Fruit fly (Drosophila melanogaster) whole organism, embryonic: ENCODE results near the gene Shc.

ENCODE experiments used
- CG11456 ChIP-seq: fragments of 200-800 bp; sonication (Bioruptor generic); IDR thresholded peaks from 3 replicates; pipeline ENCODE4 v1.3.6; 2022; ENCODE audit warnings: missing biosample characterization, missing genetic modification characterization
- CG11504 ChIP-seq: fragments of 200-800 bp; sonication (Bioruptor generic); optimal IDR thresholded peaks from 3 replicates; lab custom pipeline; 2019; ENCODE audit warnings: missing biosample characterization, mild to moderate bottlenecking, missing genetic modification characterization, moderate library complexity
- CG12155 ChIP-seq: fragments of 200-800 bp; sonication (Bioruptor generic); optimal IDR thresholded peaks from 3 replicates; lab custom pipeline; 2016; ENCODE audit warnings: missing biosample characterization, missing genetic modification characterization
- CG12299 ChIP-seq: fragments of 200-800 bp; sonication (Bioruptor generic); optimal IDR thresholded peaks from 2 replicates; lab custom pipeline; 2018; ENCODE audit warnings: missing biosample characterization, mild to moderate bottlenecking, missing genetic modification characterization
- CG12391 ChIP-seq: fragments of 200-800 bp; sonication (Bioruptor generic); optimal IDR thresholded peaks from 3 replicates; lab custom pipeline; 2018; ENCODE audit warnings: missing biosample characterization, mild to moderate bottlenecking, missing genetic modification characterization, moderate library complexity
- CG15073 ChIP-seq: fragments of 200-800 bp; sonication (Bioruptor generic); optimal IDR thresholded peaks from 2 replicates; lab custom pipeline; 2016; ENCODE audit warnings: missing biosample characterization, missing genetic modification characterization
- CG1647 ChIP-seq: fragments of 200-800 bp; sonication (Bioruptor generic); optimal IDR thresholded peaks from 3 replicates; lab custom pipeline; 2016; ENCODE audit warnings: missing biosample characterization, missing genetic modification characterization
- CG17829 ChIP-seq: fragments of 200-800 bp; optimal IDR thresholded peaks from 2 replicates; lab custom pipeline; 2019; ENCODE audit warnings: missing biosample characterization, mild to moderate bottlenecking, missing genetic modification characterization, moderate library complexity
- CG18011 ChIP-seq: fragments of 200-800 bp; sonication (Bioruptor generic); optimal IDR thresholded peaks from 2 replicates; lab custom pipeline; 2017; ENCODE audit warnings: missing biosample characterization, missing genetic modification characterization, mild to moderate bottlenecking, moderate library complexity, missing genotype
- CG30020 ChIP-seq: fragments of 200-800 bp; optimal IDR thresholded peaks from 2 replicates; lab custom pipeline; 2019; ENCODE audit warnings: missing biosample characterization, mild to moderate bottlenecking, missing genetic modification characterization, moderate library complexity
- CG7987 ChIP-seq: fragments of 200-800 bp; sonication (Bioruptor generic); optimal IDR thresholded peaks from 2 replicates; lab custom pipeline; 2018; ENCODE audit warnings: missing biosample characterization, mild to moderate bottlenecking, missing genetic modification characterization, moderate library complexity
- CG8290 ChIP-seq, 3 experiments: fragments of 200-800 bp; sonication (Bioruptor generic); optimal IDR thresholded peaks; 2 replicates each; lab custom pipeline; 2016 to 2019; ENCODE audit warnings: missing biosample characterization in 3 of 3, missing genetic modification characterization in 3 of 3, mild to moderate bottlenecking in 2 of 3, moderate library complexity in 1 of 3
- CG8944 ChIP-seq: fragments of 200-800 bp; sonication (Bioruptor generic); optimal IDR thresholded peaks from 3 replicates; lab custom pipeline; 2016; ENCODE audit warnings: missing biosample characterization, missing genetic modification characterization
- CG9437 ChIP-seq: fragments of 200-800 bp; sonication (Bioruptor generic); optimal IDR thresholded peaks from 2 replicates; lab custom pipeline; 2018; ENCODE audit warnings: missing biosample characterization, mild to moderate bottlenecking, missing genetic modification characterization
- CG9932 ChIP-seq: fragments of 200-800 bp; sonication (Bioruptor generic); IDR thresholded peaks from 2 replicates; pipeline ENCODE4 v1.3.6; 2022; ENCODE audit warnings: missing biosample characterization, missing genetic modification characterization
- Dek ChIP-seq: fragments of 200-800 bp; sonication (Bioruptor generic); optimal IDR thresholded peaks from 3 replicates; lab custom pipeline; 2019; ENCODE audit warnings: missing biosample characterization, mild to moderate bottlenecking, missing genetic modification characterization, moderate library complexity
- Eip74EF ChIP-seq, 2 experiments: fragments of 200-800 bp in 1 of 2; fragments of >200 bp in 1 of 2; sonication (Bioruptor generic) in 1 of 2; optimal IDR thresholded peaks; 2 replicates each; lab custom pipeline; 2017 to 2019; ENCODE audit warnings: missing biosample characterization in 2 of 2, missing genetic modification characterization in 2 of 2, mild to moderate bottlenecking in 1 of 2, moderate library complexity in 1 of 2
- Elba2 ChIP-seq: fragments of 200-800 bp; sonication (Bioruptor generic); optimal IDR thresholded peaks from 3 replicates; lab custom pipeline; 2016; ENCODE audit warnings: missing biosample characterization, missing genetic modification characterization
- H2.0 ChIP-seq: fragments of 200-800 bp; sonication (Bioruptor generic); IDR thresholded peaks from 2 replicates; pipeline ENCODE4 v1.3.6; 2022; ENCODE audit warnings: missing biosample characterization, missing genetic modification characterization
- Jarid2 ChIP-seq: fragments of 200-800 bp; sonication (Bioruptor generic); optimal IDR thresholded peaks from 3 replicates; lab custom pipeline; 2017; ENCODE audit warnings: mild to moderate bottlenecking, missing biosample characterization, missing genetic modification reagents, missing genetic modification characterization
- Kr ChIP-seq: fragments of 200-800 bp; sonication (Bioruptor generic); optimal IDR thresholded peaks from 2 replicates; lab custom pipeline; 2017; ENCODE audit warnings: missing biosample characterization, mild to moderate bottlenecking, missing genetic modification characterization
- Mad ChIP-seq: fragments of 200-800 bp; sonication (Bioruptor generic); optimal IDR thresholded peaks from 2 replicates; lab custom pipeline; 2016; ENCODE audit warnings: missing biosample characterization, missing genetic modification characterization
- Meics ChIP-seq: fragments of 200-800 bp; sonication (Bioruptor generic); optimal IDR thresholded peaks from 2 replicates; lab custom pipeline; 2017; ENCODE audit warnings: missing biosample characterization, mild to moderate bottlenecking, missing genetic modification characterization
- Mes4 ChIP-seq: fragments of 200-800 bp; sonication (Bioruptor generic); optimal IDR thresholded peaks from 2 replicates; lab custom pipeline; 2016; ENCODE audit warnings: missing biosample characterization, missing genetic modification characterization
- NC2α ChIP-seq: fragments of 200-800 bp; sonication (Bioruptor generic); optimal IDR thresholded peaks from 2 replicates; lab custom pipeline; 2016; ENCODE audit warnings: missing biosample characterization, missing genetic modification characterization
- Oaz ChIP-seq: fragments of 200-800 bp; sonication (Bioruptor generic); IDR thresholded peaks from 2 replicates; pipeline ENCODE4 v1.3.6; 2022; ENCODE audit warnings: missing biosample characterization, missing genetic modification characterization
- YL-1 ChIP-seq: fragments of 200-800 bp; sonication (Bioruptor generic); optimal IDR thresholded peaks from 3 replicates; lab custom pipeline; 2017; ENCODE audit warnings: missing biosample characterization, mild to moderate bottlenecking, missing genetic modification characterization
- ase ChIP-seq: fragments of 200-800 bp; sonication (Bioruptor generic); IDR thresholded peaks from 3 replicates; pipeline ENCODE4 v1.3.6; 2022; ENCODE audit warnings: missing biosample characterization, missing genetic modification characterization
- bcd ChIP-seq: fragments of 200-800 bp; sonication (Bioruptor generic); optimal IDR thresholded peaks from 2 replicates; lab custom pipeline; 2017; ENCODE audit warnings: missing biosample characterization, mild to moderate bottlenecking, missing genetic modification characterization
- chif ChIP-seq, 2 experiments: fragments of 200-800 bp; sonication (Bioruptor generic); optimal IDR thresholded peaks; 3 replicates each; lab custom pipeline; 2016; ENCODE audit warnings: missing biosample characterization in 2 of 2, missing genetic modification characterization in 2 of 2
- dmrt99B ChIP-seq: fragments of 200-800 bp; sonication (Bioruptor generic); optimal IDR thresholded peaks from 2 replicates; lab custom pipeline; 2018; ENCODE audit warnings: missing biosample characterization, mild to moderate bottlenecking, missing genetic modification characterization, moderate library complexity
- exex ChIP-seq: fragments of 200-800 bp; sonication (Bioruptor generic); optimal IDR thresholded peaks from 4 replicates; lab custom pipeline; 2018; ENCODE audit warnings: missing biosample characterization, mild to moderate bottlenecking, missing genetic modification characterization, moderate library complexity
- hkb ChIP-seq, 2 experiments: fragments of 200-800 bp in 1 of 2; fragments of >200 bp in 1 of 2; sonication (Bioruptor generic) in 1 of 2; IDR thresholded peaks in 1 of 2; optimal IDR thresholded peaks in 1 of 2; 2 replicates each; pipeline versions ENCODE4 v1.3.6 to Lab custom; 2017 to 2022; ENCODE audit warnings: missing biosample characterization in 1 of 2, missing genetic modification characterization in 1 of 2
- kay ChIP-seq: fragments of 200-800 bp; sonication (Bioruptor generic); optimal IDR thresholded peaks from 2 replicates; lab custom pipeline; 2016; ENCODE audit warnings: missing biosample characterization, missing genetic modification characterization
- lov ChIP-seq, 2 experiments: fragments of 200-800 bp in 1 of 2; fragments of >200 bp in 1 of 2; sonication (Bioruptor generic) in 1 of 2; IDR thresholded peaks in 1 of 2; optimal IDR thresholded peaks in 1 of 2; 2 replicates in 1 of 2; 3 replicates in 1 of 2; pipeline versions ENCODE4 v1.3.6 to Lab custom; 2017 to 2022; ENCODE audit warnings: missing biosample characterization in 1 of 2, missing genetic modification characterization in 1 of 2
- nmo ChIP-seq: fragments of 200-800 bp; sonication (Bioruptor generic); optimal IDR thresholded peaks from 2 replicates; lab custom pipeline; 2018; ENCODE audit warnings: missing biosample characterization, mild to moderate bottlenecking, missing genetic modification characterization, moderate library complexity
- odd ChIP-seq: fragments of 200-800 bp; sonication (Bioruptor generic); optimal IDR thresholded peaks from 2 replicates; lab custom pipeline; 2017; ENCODE audit warnings: missing biosample characterization, mild to moderate bottlenecking, missing genetic modification characterization
- pzg ChIP-seq: fragments of 200-800 bp; sonication (Bioruptor generic); optimal IDR thresholded peaks from 3 replicates; lab custom pipeline; 2018; ENCODE audit warnings: missing biosample characterization, mild to moderate bottlenecking, missing genetic modification characterization, moderate library complexity
- repo ChIP-seq: fragments of 200-800 bp; sonication (Bioruptor generic); optimal IDR thresholded peaks from 2 replicates; lab custom pipeline; 2016; ENCODE audit warnings: missing biosample characterization, missing genetic modification characterization
- schlank ChIP-seq: fragments of 200-800 bp; sonication (Bioruptor generic); optimal IDR thresholded peaks from 2 replicates; lab custom pipeline; 2018; ENCODE audit warnings: missing biosample characterization, mild to moderate bottlenecking, missing genetic modification characterization
- scrt ChIP-seq: fragments of 200-800 bp; sonication (Bioruptor generic); optimal IDR thresholded peaks from 2 replicates; lab custom pipeline; 2018; ENCODE audit warnings: missing biosample characterization, mild to moderate bottlenecking, missing genetic modification characterization, moderate library complexity
- sim ChIP-seq: fragments of 200-800 bp; sonication (Bioruptor generic); IDR thresholded peaks from 2 replicates; pipeline ENCODE4 v1.3.6; 2022; ENCODE audit warnings: missing biosample characterization, missing genetic modification characterization
- slbo ChIP-seq: fragments of 200-800 bp; sonication (Bioruptor generic); IDR thresholded peaks from 2 replicates; pipeline ENCODE4 v1.3.6; 2022; ENCODE audit warnings: missing biosample characterization, missing genetic modification characterization
- sr ChIP-seq: fragments of 200-800 bp; sonication (Bioruptor generic); IDR thresholded peaks from 3 replicates; pipeline ENCODE4 v1.3.6; 2022; ENCODE audit warnings: missing biosample characterization, missing genetic modification characterization
- unpg ChIP-seq: fragments of 200-800 bp; sonication (Bioruptor generic); optimal IDR thresholded peaks from 3 replicates; lab custom pipeline; 2018; ENCODE audit warnings: missing biosample characterization, mild to moderate bottlenecking, missing genetic modification characterization, moderate library complexity

Gene Shc

DNA sequence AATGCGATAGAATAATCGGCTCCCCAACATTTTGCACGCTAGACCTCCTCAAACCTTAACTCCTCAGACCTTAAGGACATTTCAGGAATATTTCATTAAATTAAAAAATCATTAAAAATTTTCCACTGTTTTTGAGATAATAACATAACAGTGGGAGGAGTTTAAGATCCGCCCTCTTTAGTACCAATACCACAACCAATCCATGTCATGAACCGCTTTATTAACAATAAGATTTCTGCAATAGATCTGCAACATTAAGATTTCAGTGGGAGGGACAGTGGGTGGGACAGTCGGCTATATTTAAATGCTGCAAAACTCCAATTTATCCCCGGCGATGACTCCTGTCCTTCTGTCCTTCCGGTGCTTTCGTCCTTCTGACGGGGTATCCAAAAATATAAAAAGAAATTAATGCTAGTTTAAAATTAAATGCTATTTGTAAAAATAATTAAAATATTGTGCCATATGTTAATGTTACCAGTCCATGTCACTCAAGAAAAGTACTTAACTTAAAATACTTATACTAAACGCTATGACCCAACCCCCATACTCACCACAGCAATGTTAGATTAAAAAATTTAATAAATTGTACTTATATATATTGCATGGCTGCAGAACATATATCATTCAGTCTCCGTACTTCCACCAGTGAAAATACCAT, 15.9 kb downstream of the Shc start, which contains the start of gene Srg3 (continued):
- TF ChIP-seq Meics (GFP tag; lab: Kevin White, UChicago) (no peak), CG9437 (GFP tag; lab: Kevin White, UChicago) (no peak), CG12299 (tag; lab: Kevin White, UChicago) (no peak), Dek (tag; lab: Kevin White, UChicago) (no peak), CG17829 (tag; lab: Kevin White, UChicago) (no peak), NC2α (GFP tag; lab: Kevin White, UChicago) (no peak), slbo (GFP tag; lab: Robert Waterston, UW) (peak; percentile 60), CG7987 (GFP tag; lab: Kevin White, UChicago) (no peak), Jarid2 (GFP tag; lab: Kevin White, UChicago) (no peak), Elba2 (GFP tag; lab: Kevin White, UChicago) (peak; percentile 86), CG18011 (GFP tag; lab: Kevin White, UChicago) (peak; percentile 13), Oaz (GFP tag; lab: Robert Waterston, UW) (0 out of 2 replicates have a peak, but pooled peaks have one; percentile 12), CG8944 (GFP tag; lab: Kevin White, UChicago) (no peak), repo (GFP tag; lab: Kevin White, UChicago) (no peak), H2.0 (GFP tag; lab: Robert Waterston, UW) (peak; percentile 19; the same call in 1 of the 2 replicates), Mes4 (GFP tag; lab: Kevin White, UChicago) (no peak), Kr (GFP tag; lab: Kevin White, UChicago) (no peak), dmrt99B (tag; lab: Kevin White, UChicago) (no peak), CG8290 (GFP tag; optimal IDR thresholded peaks at IDR 0.05; lab: Kevin White, UChicago) (no peak), CG8290 (tag; optimal IDR thresholded peaks at IDR 0.05; lab: Kevin White, UChicago) (peak in 1 of 2 experiments; percentile 43), CG9932 (GFP tag; lab: Robert Waterston, UW) (peak; percentile 47), hkb (optimal IDR thresholded peaks at IDR 0.05; lab: Kevin White, UChicago) (peak; percentile 53), hkb (GFP tag; IDR thresholded peaks at IDR 0.05; lab: Robert Waterston, UW) (0 out of 2 replicates have a peak, but pooled peaks have one; percentile 6), CG15073 (GFP tag; lab: Kevin White, UChicago) (no peak), Eip74EF (GFP tag; optimal IDR thresholded peaks at IDR 0.05; lab: Kevin White, UChicago) (no peak), sim (GFP tag; lab: Robert Waterston, UW) (no peak), exex (no peak), CG12155 (GFP tag; lab: Kevin White, UChicago) (no peak)
- TF ChIP-seq, all 482 proteins: peak for 18

DNA sequence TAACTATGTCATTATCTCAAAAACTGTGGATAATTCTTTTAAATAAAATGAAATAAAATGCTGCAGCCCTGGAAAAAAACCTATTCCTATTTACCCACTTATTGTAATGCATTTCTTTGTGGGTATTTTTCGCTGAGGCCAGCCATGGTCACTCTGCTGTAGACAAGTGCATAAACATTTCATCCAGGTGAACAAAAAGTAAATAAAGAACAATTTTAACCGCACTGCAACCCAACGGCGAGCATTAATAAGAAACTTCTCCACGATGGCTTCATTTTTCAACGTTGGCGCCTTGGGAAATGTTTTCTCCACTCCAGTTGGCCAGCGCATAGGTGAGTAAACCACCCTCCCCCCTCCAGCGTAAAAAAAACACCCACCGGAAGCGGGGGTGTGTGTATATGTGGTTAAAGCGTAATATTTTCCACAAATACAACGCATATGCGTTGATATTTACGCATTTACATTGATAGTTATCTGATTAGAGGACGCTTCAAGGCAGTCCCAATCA, 20.0 kb downstream of the Shc start, which contains the start of gene CG3529:
TSS of gene CG3529 (plus strand) at position 134 of the 508 bp plus-strand sequence.
- TF ChIP-seq kay (GFP tag; lab: Kevin White, UChicago) (no peak), CG1647 (peak; percentile 35), bcd (GFP tag; lab: Kevin White, UChicago) (peak; percentile 27), CG30020 (tag; lab: Kevin White, UChicago) (peak; percentile 31), CG12391 (tag; lab: Kevin White, UChicago) (peak; percentile 39), CG12155 (GFP tag; lab: Kevin White, UChicago) (no peak), schlank (no peak), CG11504 (tag; lab: Kevin White, UChicago) (peak; percentile 45), CG8290 (GFP tag; optimal IDR thresholded peaks at IDR 0.05; lab: Kevin White, UChicago) (peak; percentile 13), CG8290 (tag; optimal IDR thresholded peaks at IDR 0.05; lab: Kevin White, UChicago) (peak; percentile 39 to 42), YL-1 (peak; percentile 66), lov (optimal IDR thresholded peaks at IDR 0.05; lab: Kevin White, UChicago) (no peak), lov (GFP tag; IDR thresholded peaks at IDR 0.05; lab: Robert Waterston, UW) (no peak), unpg (GFP tag; lab: Kevin White, UChicago) (no peak), nmo (peak; percentile 34), odd (GFP tag; lab: Kevin White, UChicago) (peak; percentile 18), Mad (GFP tag; lab: Kevin White, UChicago) (peak; percentile 18), chif (GFP tag; optimal IDR thresholded peaks at IDR 0.05; lab: Kevin White, UChicago) (no peak), scrt (GFP tag; lab: Kevin White, UChicago) (peak; percentile 2), CG7987 (GFP tag; lab: Kevin White, UChicago) (peak; percentile 4), pzg (GFP tag; lab: Kevin White, UChicago) (peak; percentile 69), ase (GFP tag; lab: Robert Waterston, UW) (no peak), CG11456 (GFP tag; lab: Robert Waterston, UW) (no peak), sr (GFP tag; lab: Robert Waterston, UW) (peak; percentile 62; the same call in 2 of the 3 replicates)
